Worm (Caenorhabditis elegans): ENCODE data around the gene lelo-3.

lelo-3 gene

ce11 chrX:5985720-5986119 lies 36.6 kb downstream of the lelo-3 start:
- no peak for TF ChIP-seq unc-62 (GFP tag; optimal IDR thresholded peaks at IDR 0.05)

- TF ChIP-seq unc-62 (GFP tag; optimal IDR thresholded peaks at IDR 0.05): no peak
These were observed 37.8 kb downstream of the lelo-3 start, which contains the start of gene klp-13 for ce11 chrX:5984581-5985039. TSS of gene klp-13 (plus strand) at chrX:5984989.

ce11 chrX:5983267-5983666 lies 39.1 kb downstream of the lelo-3 start:
- TF ChIP-seq unc-62 (GFP tag; optimal IDR thresholded peaks at IDR 0.05): no peak

- TF ChIP-seq unc-62 (GFP tag; optimal IDR thresholded peaks at IDR 0.05): no peak
These were observed 39.6 kb downstream of the lelo-3 start for ce11 chrX:5982799-5983198.

- no peak for TF ChIP-seq unc-62 (GFP tag; optimal IDR thresholded peaks at IDR 0.05)
These were observed 40.7 kb downstream of the lelo-3 start for ce11 chrX:5981698-5982097.

ce11 chrX:5977754-5978153 lies 44.6 kb downstream of the lelo-3 start, which contains the start of gene kin-2:
TSS of gene kin-2 (minus strand) at chrX:5977854.
- no peak for TF ChIP-seq unc-62 (GFP tag; optimal IDR thresholded peaks at IDR 0.05)

- TF ChIP-seq unc-62 (GFP tag; optimal IDR thresholded peaks at IDR 0.05): no peak
These were observed 46.0 kb downstream of the lelo-3 start for ce11 chrX:5976206-5976960.

- TF ChIP-seq unc-62 (GFP tag; optimal IDR thresholded peaks at IDR 0.05): no peak
These were observed 46.6 kb downstream of the lelo-3 start for ce11 chrX:5975726-5976125.

ce11 chrX:5975228-5975627 lies 47.1 kb downstream of the lelo-3 start:
- no peak for TF ChIP-seq unc-62 (GFP tag; optimal IDR thresholded peaks at IDR 0.05)

- no peak for TF ChIP-seq unc-62 (GFP tag; optimal IDR thresholded peaks at IDR 0.05)
These were observed 50.2 kb downstream of the lelo-3 start for ce11 chrX:5972212-5972611.

Measured in whole organism, dauer.